Fruit fly (Drosophila melanogaster) whole organism, embryonic: Measurements from ENCODE around the gene TfIIA-S.

ENCODE experiments used
- Aef1 ChIP-seq: fragments of 200-800 bp; sonication (Bioruptor generic); IDR thresholded peaks from 3 replicates; pipeline ENCODE4 v1.3.6; 2022; ENCODE audit warnings: missing biosample characterization, missing genetic modification characterization
- Awh ChIP-seq: fragments of 200-800 bp; sonication (Bioruptor generic); IDR thresholded peaks from 2 replicates; pipeline ENCODE4, ENCODE4 v1.3.6; 2022; ENCODE audit warnings: missing biosample characterization, missing genetic modification characterization
- B-H1 ChIP-seq: fragments of 200-800 bp; sonication (Bioruptor generic); IDR thresholded peaks from 3 replicates; pipeline ENCODE4 v1.3.6; 2022; ENCODE audit warnings: missing biosample characterization, missing genetic modification characterization
- C15 ChIP-seq: fragments of 200-800 bp; sonication (Bioruptor generic); IDR thresholded peaks from 3 replicates; pipeline ENCODE4 v1.3.6; 2022; ENCODE audit warnings: missing biosample characterization, missing genetic modification characterization
- CG10321 ChIP-seq: fragments of 200-800 bp; sonication (Bioruptor generic); IDR thresholded peaks from 2 replicates; pipeline ENCODE4 v1.3.6; 2022; ENCODE audit warnings: missing biosample characterization, missing genetic modification characterization
- CG12071 ChIP-seq: fragments of 200-800 bp; sonication (Bioruptor generic); optimal IDR thresholded peaks from 3 replicates; lab custom pipeline; 2018; ENCODE audit warnings: missing biosample characterization, mild to moderate bottlenecking, missing genetic modification characterization
- CG16863 ChIP-seq: fragments of 200-800 bp; sonication (Bioruptor generic); optimal IDR thresholded peaks from 3 replicates; lab custom pipeline; 2016; ENCODE audit warnings: missing biosample characterization, missing genetic modification characterization
- CG17568 ChIP-seq: fragments of 200-800 bp; sonication (Bioruptor generic); optimal IDR thresholded peaks from 2 replicates; lab custom pipeline; 2018; ENCODE audit warnings: missing biosample characterization, mild to moderate bottlenecking, missing genetic modification characterization, moderate library complexity
- CG34224 ChIP-seq: fragments of 200-800 bp; sonication (Bioruptor generic); IDR thresholded peaks from 3 replicates; pipeline ENCODE4 v1.3.6; 2022; ENCODE audit warnings: missing biosample characterization, missing genetic modification characterization; ENCODE audit not compliant: partially characterized antibody
- CG34376 ChIP-seq: fragments of 200-800 bp; sonication (Bioruptor generic); optimal IDR thresholded peaks from 2 replicates; lab custom pipeline; 2018; ENCODE audit warnings: missing biosample characterization, mild to moderate bottlenecking, missing genetic modification characterization
- CG34422 ChIP-seq: fragments of 200-800 bp; sonication (Bioruptor generic); IDR thresholded peaks from 3 replicates; pipeline ENCODE4 v1.3.6; 2022; ENCODE audit warnings: missing biosample characterization, missing genetic modification characterization
- CG3847 ChIP-seq: fragments of 200-800 bp; sonication (Bioruptor generic); IDR thresholded peaks from 2 replicates; pipeline ENCODE4 v1.3.6; 2022; ENCODE audit warnings: missing biosample characterization, missing genetic modification characterization
- CG5180 ChIP-seq: fragments of 200-800 bp; sonication (Bioruptor generic); optimal IDR thresholded peaks from 3 replicates; lab custom pipeline; 2017; ENCODE audit warnings: missing biosample characterization, missing genetic modification characterization, mild to moderate bottlenecking, moderate library complexity, missing genetic modification reagents
- CG7987 ChIP-seq: fragments of 200-800 bp; sonication (Bioruptor generic); optimal IDR thresholded peaks from 2 replicates; lab custom pipeline; 2018; ENCODE audit warnings: missing biosample characterization, mild to moderate bottlenecking, missing genetic modification characterization, moderate library complexity
- CG8924 ChIP-seq: fragments of 200-800 bp; optimal IDR thresholded peaks from 3 replicates; lab custom pipeline; 2019; ENCODE audit warnings: missing biosample characterization, mild to moderate bottlenecking, missing genetic modification characterization, moderate library complexity
- CG9437 ChIP-seq: fragments of 200-800 bp; sonication (Bioruptor generic); optimal IDR thresholded peaks from 2 replicates; lab custom pipeline; 2018; ENCODE audit warnings: missing biosample characterization, mild to moderate bottlenecking, missing genetic modification characterization
- Chrac-16 ChIP-seq: fragments of 200-800 bp; sonication (Bioruptor generic); optimal IDR thresholded peaks from 3 replicates; lab custom pipeline; 2016; ENCODE audit warnings: missing biosample characterization, missing genetic modification characterization
- Dbx ChIP-seq: fragments of 200-800 bp; sonication (Bioruptor generic); IDR thresholded peaks from 3 replicates; pipeline ENCODE4 v1.3.6; 2022; ENCODE audit warnings: missing biosample characterization, missing genetic modification characterization
- Dfd ChIP-seq, 2 experiments: fragments of >200 bp; optimal IDR thresholded peaks; 2 replicates each; lab custom pipeline; 2017; ENCODE audit warnings: missing biosample characterization in 2 of 2, missing genetic modification characterization in 2 of 2
- Dip3 ChIP-seq: fragments of 200-800 bp; sonication (Bioruptor generic); optimal IDR thresholded peaks from 3 replicates; lab custom pipeline; 2016; ENCODE audit warnings: missing biosample characterization, missing genetic modification characterization
- E2f1 ChIP-seq: fragments of 200-800 bp; sonication (Bioruptor generic); IDR thresholded peaks from 2 replicates; pipeline ENCODE4 v1.3.6; 2022; ENCODE audit warnings: missing biosample characterization, missing genetic modification characterization
- Ets65A ChIP-seq: fragments of 200-800 bp; sonication (Bioruptor generic); peaks from one replicate; lab custom pipeline; 2016; ENCODE audit warnings: missing biosample characterization, missing genetic modification characterization
- HHEX ChIP-seq: fragments of 200-800 bp; sonication (Bioruptor generic); optimal IDR thresholded peaks from 3 replicates; lab custom pipeline; 2017; ENCODE audit warnings: missing biosample characterization, mild to moderate bottlenecking, missing genetic modification characterization, missing genetic modification reagents
- HmgZ ChIP-seq: fragments of 200-800 bp; sonication (Bioruptor generic); optimal IDR thresholded peaks from 2 replicates; lab custom pipeline; 2018; ENCODE audit warnings: missing biosample characterization, mild to moderate bottlenecking, missing genetic modification characterization
- MBD-R2 ChIP-seq: fragments of 200-800 bp; sonication (Bioruptor generic); IDR thresholded peaks from 2 replicates; pipeline ENCODE4 v1.3.6; 2022; ENCODE audit warnings: missing biosample characterization, missing genetic modification characterization
- Mad ChIP-seq: fragments of 200-800 bp; sonication (Bioruptor generic); optimal IDR thresholded peaks from 2 replicates; lab custom pipeline; 2016; ENCODE audit warnings: missing biosample characterization, missing genetic modification characterization
- NC2α ChIP-seq: fragments of 200-800 bp; sonication (Bioruptor generic); optimal IDR thresholded peaks from 2 replicates; lab custom pipeline; 2016; ENCODE audit warnings: missing biosample characterization, missing genetic modification characterization
- NK7.1 ChIP-seq: fragments of 200-800 bp; sonication (Bioruptor generic); optimal IDR thresholded peaks from 3 replicates; lab custom pipeline; 2016; ENCODE audit warnings: missing biosample characterization, missing genetic modification characterization
- Neu2 ChIP-seq: fragments of 200-800 bp; sonication (Bioruptor generic); optimal IDR thresholded peaks from 3 replicates; lab custom pipeline; 2016; ENCODE audit warnings: missing biosample characterization, missing genetic modification characterization, borderline replicate concordance
- Sry-δ ChIP-seq: fragments of 200-800 bp; sonication (Bioruptor generic); optimal IDR thresholded peaks from 2 replicates; lab custom pipeline; 2016; ENCODE audit warnings: missing biosample characterization, missing genetic modification characterization
- Taf1 ChIP-seq: fragments of 200-800 bp; sonication (Bioruptor generic); IDR thresholded peaks from 2 replicates; pipeline ENCODE4 v1.3.6; 2022; ENCODE audit warnings: missing biosample characterization, missing genetic modification characterization
- ara ChIP-seq: fragments of 200-800 bp; sonication (Bioruptor generic); IDR thresholded peaks from 2 replicates; pipeline ENCODE4 v1.3.6; 2022; ENCODE audit warnings: missing biosample characterization, missing genetic modification characterization
- chif ChIP-seq, 2 experiments: fragments of 200-800 bp; sonication (Bioruptor generic); optimal IDR thresholded peaks; 3 replicates each; lab custom pipeline; 2016; ENCODE audit warnings: missing biosample characterization in 2 of 2, missing genetic modification characterization in 2 of 2
- dan ChIP-seq: fragments of 200-800 bp; sonication (Bioruptor generic); IDR thresholded peaks from 2 replicates; pipeline ENCODE4 v1.3.6; 2022; ENCODE audit warnings: missing biosample characterization, missing genetic modification characterization
- dm ChIP-seq: fragments of 200-800 bp; sonication (Bioruptor generic); optimal IDR thresholded peaks from 3 replicates; lab custom pipeline; 2016; ENCODE audit warnings: missing biosample characterization, missing genetic modification characterization
- ewg ChIP-seq: fragments of 200-800 bp; sonication (Bioruptor generic); optimal IDR thresholded peaks from 3 replicates; lab custom pipeline; 2017; ENCODE audit warnings: mild to moderate bottlenecking, missing biosample characterization, missing genetic modification reagents, missing genetic modification characterization
- gem ChIP-seq: fragments of 200-800 bp; sonication (Bioruptor generic); optimal IDR thresholded peaks from 2 replicates; lab custom pipeline; 2019; ENCODE audit warnings: missing biosample characterization, mild to moderate bottlenecking, missing genetic modification characterization, moderate library complexity
- ham ChIP-seq: fragments of 200-800 bp; sonication (Bioruptor generic); IDR thresholded peaks from 2 replicates; pipeline ENCODE4 v1.3.6; 2022; ENCODE audit warnings: missing biosample characterization, missing genetic modification characterization
- her ChIP-seq: fragments of 200-800 bp; sonication (Bioruptor generic); optimal IDR thresholded peaks from 2 replicates; lab custom pipeline; 2016; ENCODE audit warnings: missing biosample characterization, missing genetic modification characterization
- kay ChIP-seq: fragments of 200-800 bp; sonication (Bioruptor generic); optimal IDR thresholded peaks from 2 replicates; lab custom pipeline; 2016; ENCODE audit warnings: missing biosample characterization, missing genetic modification characterization
- odd ChIP-seq: fragments of 200-800 bp; sonication (Bioruptor generic); optimal IDR thresholded peaks from 2 replicates; lab custom pipeline; 2017; ENCODE audit warnings: missing biosample characterization, mild to moderate bottlenecking, missing genetic modification characterization
- pros ChIP-seq: fragments of 200-800 bp; sonication (Bioruptor generic); optimal IDR thresholded peaks from 3 replicates; lab custom pipeline; 2019; ENCODE audit warnings: missing biosample characterization, mild to moderate bottlenecking, missing genetic modification characterization, moderate library complexity
- psq ChIP-seq: fragments of 200-800 bp; sonication (Bioruptor generic); optimal IDR thresholded peaks from 2 replicates; lab custom pipeline; 2017; ENCODE audit warnings: missing biosample characterization, missing genetic modification characterization
- sob ChIP-seq: fragments of 200-800 bp; sonication (Bioruptor generic); IDR thresholded peaks from 2 replicates; pipeline ENCODE4 v1.3.6; 2022; ENCODE audit warnings: missing biosample characterization, missing genetic modification characterization
- stc ChIP-seq: fragments of 200-800 bp; sonication (Bioruptor generic); IDR thresholded peaks from 2 replicates; pipeline ENCODE4 v1.3.6; 2022; ENCODE audit warnings: missing biosample characterization, missing genetic modification characterization
- vnd ChIP-seq: fragments of 200-800 bp; sonication (Bioruptor generic); IDR thresholded peaks from 3 replicates; pipeline ENCODE4 v1.3.6; 2022; ENCODE audit warnings: missing biosample characterization, missing genetic modification characterization; ENCODE audit not compliant: partially characterized antibody
- wdn ChIP-seq: fragments of 200-800 bp; sonication (Bioruptor generic); IDR thresholded peaks from 2 replicates; pipeline ENCODE4 v1.3.6; 2022; ENCODE audit warnings: missing biosample characterization, missing genetic modification characterization
- z ChIP-seq: fragments of 200-800 bp; sonication (Bioruptor generic); IDR thresholded peaks from 3 replicates; pipeline ENCODE4 v1.3.6; 2022; ENCODE audit warnings: missing biosample characterization, missing genetic modification characterization
- zen2 ChIP-seq: fragments of 200-800 bp; sonication (Bioruptor generic); IDR thresholded peaks from 3 replicates; pipeline ENCODE4 v1.3.6; 2022; ENCODE audit warnings: missing biosample characterization, missing genetic modification characterization; ENCODE audit not compliant: partially characterized antibody
- zf30C ChIP-seq: fragments of 200-800 bp; sonication (Bioruptor generic); optimal IDR thresholded peaks from 3 replicates; lab custom pipeline; 2018; ENCODE audit warnings: missing biosample characterization, mild to moderate bottlenecking, missing genetic modification characterization

The TfIIA-S gene

DNA sequence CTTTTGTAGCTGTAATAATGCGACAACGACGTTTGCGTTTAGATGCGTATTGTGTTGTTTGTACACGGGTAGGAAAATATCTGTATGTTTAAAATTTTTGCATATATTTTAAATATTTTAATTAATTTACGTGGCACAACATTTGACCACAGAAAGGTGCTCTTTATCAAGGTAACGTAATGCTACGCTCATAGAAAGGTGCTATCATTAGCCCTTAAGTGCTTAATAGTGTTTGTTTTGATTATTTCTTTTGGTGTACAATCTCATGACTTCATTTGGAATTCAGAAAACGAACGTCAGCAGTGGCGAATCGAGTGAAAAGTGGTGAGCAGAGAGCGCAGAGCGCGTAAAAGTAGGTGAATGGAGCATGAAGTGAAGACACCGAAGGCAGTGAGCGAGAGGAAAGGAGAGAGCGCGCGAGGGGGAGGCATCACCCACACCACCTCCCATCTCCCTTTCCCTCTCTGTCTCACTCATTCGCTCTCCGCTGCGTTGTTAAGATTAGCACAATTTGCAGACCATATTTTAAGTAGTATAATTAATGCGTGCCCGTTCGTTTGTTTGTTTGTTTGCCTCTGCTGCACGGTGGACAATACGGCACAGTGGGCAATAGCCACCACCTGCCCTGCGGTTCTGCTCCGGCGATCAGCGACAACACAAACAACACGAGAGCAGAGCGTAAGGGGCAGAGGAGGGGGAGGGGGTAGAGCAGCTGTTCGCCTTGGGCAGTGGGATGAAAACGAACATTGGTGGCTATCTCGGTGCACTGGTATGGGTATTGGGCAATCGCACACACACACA is 31.0 kb upstream of the TfIIA-S start (continued):
- TF ChIP-seq NC2α (no peak), stc (peak; percentile 74), kay (GFP tag; lab: Kevin White, UChicago) (no peak), dan (GFP tag; lab: Robert Waterston, UW) (no peak), CG5180 (peak; percentile 18), Sry-δ (no peak), CG7987 (GFP tag; lab: Kevin White, UChicago) (peak; percentile 83), gem (tag; lab: Kevin White, UChicago) (peak; percentile 75), CG34224 (0 out of 3 replicates have a peak, but pooled peaks have one; percentile 6), Dfd (GFP tag; optimal IDR thresholded peaks at IDR 0.05; lab: Kevin White, UChicago) (no peak), Mad (GFP tag; lab: Kevin White, UChicago) (no peak), E2f1 (peak; percentile 66), zen2 (GFP tag; lab: Robert Waterston, UW) (no peak), pros (peak; percentile 87), MBD-R2 (GFP tag; lab: Robert Waterston, UW) (peak; percentile 13; the same call in 1 of the 2 replicates), ara (0 out of 2 replicates have a peak, but pooled peaks have one; percentile 51), Dbx (GFP tag; lab: Robert Waterston, UW) (0 out of 3 replicates have a peak, but pooled peaks have one; percentile 24), vnd (GFP tag; lab: Robert Waterston, UW) (no peak), NK7.1 (GFP tag; lab: Kevin White, UChicago) (no peak), Dip3 (GFP tag; lab: Kevin White, UChicago) (peak; percentile 3), zf30C (GFP tag; lab: Kevin White, UChicago) (peak; percentile 34), dm (GFP tag; lab: Kevin White, UChicago) (no peak), CG34422 (GFP tag; lab: Robert Waterston, UW) (peak; percentile 67; the same call in 2 of the 3 replicates), her (GFP tag; lab: Kevin White, UChicago) (no peak), CG16863 (GFP tag; lab: Kevin White, UChicago) (no peak), wdn (GFP tag; lab: Robert Waterston, UW) (0 out of 2 replicates have a peak, but pooled peaks have one; percentile 6), B-H1 (GFP tag; lab: Robert Waterston, UW) (0 out of 3 replicates have a peak, but pooled peaks have one; percentile 37), Chrac-16 (GFP tag; lab: Kevin White, UChicago) (no peak), CG9437 (no peak), ham (GFP tag; lab: Robert Waterston, UW) (no peak), z (GFP tag; lab: Robert Waterston, UW) (peak; percentile 94), Aef1 (GFP tag; lab: Robert Waterston, UW) (peak; percentile 70), Neu2 (no peak), psq (GFP tag; lab: Kevin White, UChicago) (no peak), chif (GFP tag; optimal IDR thresholded peaks at IDR 0.05; lab: Kevin White, UChicago) (no peak), Awh (GFP tag; lab: Robert Waterston, UW) (peak; percentile 54; the same call in 1 of the 2 replicates), Ets65A (GFP tag; lab: Kevin White, UChicago) (peak; percentile 8), CG34376 (GFP tag; lab: Kevin White, UChicago) (peak; percentile 32), C15 (GFP tag; lab: Robert Waterston, UW) (no peak), odd (no peak), HmgZ (tag; lab: Kevin White, UChicago) (peak; percentile 53), CG8924 (no peak), sob (GFP tag; lab: Robert Waterston, UW) (peak; percentile 30; the same call in 1 of the 2 replicates), CG3847 (no peak), CG10321 (GFP tag; lab: Robert Waterston, UW) (no peak), ewg (GFP tag; lab: Kevin White, UChicago) (no peak), CG17568 (GFP tag; lab: Kevin White, UChicago) (peak; percentile 22), HHEX (peak; percentile 32), Taf1 (peak; percentile 43; the same call in 1 of the 2 replicates), CG12071 (GFP tag; lab: Kevin White, UChicago) (peak; percentile 52)
